Worm (Caenorhabditis elegans) whole organism, L2 larva: ENCODE data around the gene C08D8.7.

Experiments
- C34F6.9 ChIP-seq: fragments of 150-350 bp; optimal IDR thresholded peaks from 2 replicates; lab custom pipeline; 2014; ENCODE audit warnings: missing biosample characterization, missing genetic modification characterization
- F13H6.1 ChIP-seq: sonication (generic microtip); optimal IDR thresholded peaks from 2 replicates; lab custom pipeline; 2016; ENCODE audit warnings: missing genetic modification characterization, missing compliant biosample characterization
- R02D3.7 ChIP-seq: fragments of 150-350 bp; optimal IDR thresholded peaks from 2 replicates; lab custom pipeline; 2014; ENCODE audit warnings: missing biosample characterization, missing genetic modification characterization
- Y55F3AM.14 ChIP-seq: fragments of 200-800 bp; sonication (Bioruptor generic); optimal IDR thresholded peaks from 2 replicates; lab custom pipeline; 2018; ENCODE audit warnings: mild to moderate bottlenecking, missing genetic modification characterization, missing compliant biosample characterization
- ZK546.5 ChIP-seq: sonication (generic microtip); optimal IDR thresholded peaks from 2 replicates; lab custom pipeline; 2017; ENCODE audit warnings: missing biosample characterization, missing genetic modification characterization
- aly-2 ChIP-seq: fragments of 150-350 bp; optimal IDR thresholded peaks from 2 replicates; lab custom pipeline; 2014; ENCODE audit warnings: missing biosample characterization, missing genetic modification characterization
- ama-1 ChIP-seq: fragments of 150-350 bp; optimal IDR thresholded peaks from 2 replicates; lab custom pipeline; 2018; ENCODE audit warnings: inconsistent platforms
- blmp-1 ChIP-seq: sonication (generic microtip); optimal IDR thresholded peaks from 2 replicates; lab custom pipeline; 2017; ENCODE audit warnings: missing genetic modification characterization, mild to moderate bottlenecking, missing compliant biosample characterization, antibody characterized with exemption, moderate library complexity; ENCODE audit not compliant: insufficient read depth
- ceh-82 ChIP-seq: fragments of 150-350 bp; optimal IDR thresholded peaks from 2 replicates; lab custom pipeline; 2014; ENCODE audit warnings: missing biosample characterization, missing genetic modification characterization
- crh-2 ChIP-seq: sonication (generic microtip); optimal IDR thresholded peaks from 2 replicates; lab custom pipeline; 2017; ENCODE audit warnings: missing biosample characterization, missing genetic modification characterization
- egl-27 ChIP-seq: sonication (generic microtip); optimal IDR thresholded peaks from 3 replicates; lab custom pipeline; 2017; ENCODE audit warnings: missing biosample characterization, missing genetic modification reagents, missing genetic modification characterization
- elt-1 ChIP-seq: fragments of 150-350 bp; optimal IDR thresholded peaks from 2 replicates; lab custom pipeline; 2014; ENCODE audit warnings: missing biosample characterization, missing genetic modification characterization
- elt-3 ChIP-seq: sonication (generic microtip); optimal IDR thresholded peaks from 2 replicates; lab custom pipeline; 2017; ENCODE audit warnings: missing biosample characterization, missing genetic modification characterization
- gmeb-1 ChIP-seq: fragments of 150-350 bp; optimal IDR thresholded peaks from 2 replicates; lab custom pipeline; 2014; ENCODE audit warnings: missing biosample characterization, missing genetic modification characterization
- lin-13 ChIP-seq: fragments of 150-350 bp; optimal IDR thresholded peaks from 2 replicates; lab custom pipeline; 2014; ENCODE audit warnings: missing biosample characterization, missing genetic modification reagents, missing genetic modification characterization
- mbf-1 ChIP-seq: sonication (generic microtip); optimal IDR thresholded peaks from 2 replicates; lab custom pipeline; 2017; ENCODE audit warnings: missing biosample characterization, missing genetic modification characterization
- mdl-1 ChIP-seq, 2 experiments: fragments of 150-350 bp in 1 of 2; sonication (generic microtip) in 1 of 2; optimal IDR thresholded peaks; 2 replicates each; lab custom pipeline; 2017; ENCODE audit warnings: missing biosample characterization in 2 of 2, missing genetic modification characterization in 2 of 2
- nhr-11 ChIP-seq: fragments of 150-350 bp; optimal IDR thresholded peaks from 2 replicates; lab custom pipeline; 2014; ENCODE audit warnings: missing biosample characterization, missing genetic modification characterization
- nhr-12 ChIP-seq: fragments of 150-350 bp; optimal IDR thresholded peaks from 2 replicates; lab custom pipeline; 2014; ENCODE audit warnings: missing biosample characterization, missing genetic modification characterization
- nhr-129 ChIP-seq: fragments of 150-350 bp; optimal IDR thresholded peaks from 2 replicates; lab custom pipeline; 2014; ENCODE audit warnings: missing biosample characterization, missing genetic modification characterization
- nhr-21 ChIP-seq: fragments of 150-350 bp; optimal IDR thresholded peaks from 2 replicates; lab custom pipeline; 2014; ENCODE audit warnings: missing biosample characterization, missing genetic modification characterization
- nhr-23 ChIP-seq: fragments of 150-350 bp; optimal IDR thresholded peaks from 2 replicates; lab custom pipeline; 2014; ENCODE audit warnings: missing biosample characterization, missing genetic modification reagents, missing genetic modification characterization
- nhr-237 ChIP-seq: fragments of 150-350 bp; optimal IDR thresholded peaks from 2 replicates; lab custom pipeline; 2014; ENCODE audit warnings: missing biosample characterization, missing genetic modification characterization
- nhr-25 ChIP-seq: fragments of 150-350 bp; sonication (generic microtip); optimal IDR thresholded peaks from 3 replicates; lab custom pipeline; 2014; ENCODE audit warnings: missing biosample characterization, missing genetic modification characterization
- nhr-77 ChIP-seq: fragments of 150-350 bp; optimal IDR thresholded peaks from 2 replicates; lab custom pipeline; 2014; ENCODE audit warnings: missing biosample characterization, missing genetic modification characterization
- peb-1 ChIP-seq: fragments of 150-350 bp; optimal IDR thresholded peaks from 2 replicates; lab custom pipeline; 2014; ENCODE audit warnings: missing biosample characterization, missing genetic modification characterization
- sma-3 ChIP-seq: sonication (generic microtip); optimal IDR thresholded peaks from 2 replicates; lab custom pipeline; 2016; ENCODE audit warnings: missing genetic modification reagents, missing genetic modification characterization, missing compliant biosample characterization
- sma-9 ChIP-seq, 2 experiments: fragments of 150-350 bp in 1 of 2; sonication (generic microtip) in 1 of 2; optimal IDR thresholded peaks; 2 replicates each; lab custom pipeline; 2014 to 2016; ENCODE audit warnings: missing genetic modification characterization in 2 of 2, mild to moderate bottlenecking in 1 of 2, missing biosample characterization in 1 of 2, missing compliant biosample characterization in 1 of 2, missing genetic modification reagents in 1 of 2, moderate library complexity in 1 of 2
- snpc-4 ChIP-seq: fragments of 150-350 bp; optimal IDR thresholded peaks from 2 replicates; lab custom pipeline; 2014; ENCODE audit warnings: missing biosample characterization, missing genetic modification characterization
- unc-39 ChIP-seq: fragments of 150-350 bp; optimal IDR thresholded peaks from 2 replicates; lab custom pipeline; 2014; ENCODE audit warnings: missing biosample characterization, missing genetic modification characterization
- unc-55 ChIP-seq: fragments of 150-350 bp; sonication (generic microtip); optimal IDR thresholded peaks from 3 replicates; lab custom pipeline; 2014; ENCODE audit warnings: missing biosample characterization, missing genetic modification reagents, missing genetic modification characterization
- zag-1 ChIP-seq: fragments of 150-350 bp; optimal IDR thresholded peaks from 2 replicates; lab custom pipeline; 2014; ENCODE audit warnings: missing biosample characterization, missing genetic modification characterization
- ztf-1 ChIP-seq: fragments of 200-800 bp; sonication (Bioruptor generic); conservative IDR thresholded peaks from 2 replicates; pipeline ENCODE4 v1.3.6; 2022; ENCODE audit warnings: missing genetic modification characterization, missing compliant biosample characterization
- ztf-11 ChIP-seq: sonication (generic microtip); optimal IDR thresholded peaks from 2 replicates; lab custom pipeline; 2017; ENCODE audit warnings: missing biosample characterization, missing genetic modification characterization

The C08D8.7 gene

DNA sequence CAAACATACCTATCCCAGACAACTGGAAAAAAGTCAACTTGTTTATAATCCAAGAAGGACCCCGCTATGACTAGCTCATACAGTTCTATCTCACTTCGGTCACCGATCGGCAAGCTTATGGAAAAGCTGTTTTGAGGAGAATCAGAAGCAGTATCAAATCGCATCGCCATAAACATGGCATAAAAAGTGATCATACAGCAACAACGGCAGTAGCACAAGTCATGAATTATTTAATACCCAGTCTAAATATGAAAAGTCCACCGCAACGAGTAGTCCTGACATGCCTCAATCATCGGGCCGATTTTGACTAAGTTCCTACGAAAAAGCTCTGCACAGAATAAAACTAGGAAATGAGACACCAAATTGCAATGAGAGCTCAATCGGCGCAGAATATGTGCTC lies 17.5 kb upstream of the C08D8.7 start:
- TF ChIP-seq nhr-237 (tag; lab: Kevin White, UChicago) (no peak), aly-2 (tag; lab: Kevin White, UChicago) (no peak), sma-9 (GFP tag; optimal IDR thresholded peaks at IDR 0.05; lab: Kevin White, UChicago) (no peak), sma-9 (tag; optimal IDR thresholded peaks at IDR 0.05; lab: Kevin White, UChicago) (no peak), peb-1 (tag; lab: Kevin White, UChicago) (no peak), elt-3 (tag; lab: Kevin White, UChicago) (no peak), ztf-11 (tag; lab: Kevin White, UChicago) (no peak), ama-1 (lab: Kevin White, UChicago) (no peak), elt-1 (tag; lab: Kevin White, UChicago) (no peak), nhr-21 (tag; lab: Kevin White, UChicago) (no peak), lin-13 (no peak), nhr-25 (tag; lab: Kevin White, UChicago) (no peak), gmeb-1 (tag; lab: Kevin White, UChicago) (no peak), zag-1 (tag; lab: Kevin White, UChicago) (no peak), nhr-12 (tag; lab: Kevin White, UChicago) (no peak), nhr-77 (tag; lab: Kevin White, UChicago) (no peak), F13H6.1 (no peak), mbf-1 (tag; lab: Kevin White, UChicago) (no peak)

DNA sequence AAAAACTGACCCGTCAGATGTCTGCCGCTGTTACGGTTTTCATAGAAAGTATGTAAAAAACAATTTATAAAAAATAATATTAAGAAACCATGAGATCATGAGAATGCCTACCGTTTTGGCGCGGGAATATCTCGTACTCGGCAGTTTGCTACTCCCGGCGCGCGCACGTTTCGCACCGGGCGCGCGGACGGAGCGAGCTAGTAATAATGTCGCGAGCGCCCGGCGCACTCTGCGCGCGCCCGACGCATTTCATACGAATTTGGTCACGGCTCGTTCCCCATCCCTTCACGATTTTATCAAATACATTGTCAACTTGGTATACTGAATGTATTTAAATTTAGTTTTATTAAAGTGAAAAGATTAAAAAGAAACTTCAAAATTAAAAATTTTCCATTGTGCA lies 15.1 kb upstream of the C08D8.7 start:
- TF ChIP-seq sma-3 (GFP tag; lab: Kevin White, UChicago) (no peak), nhr-11 (tag; lab: Kevin White, UChicago) (no peak), unc-55 (GFP tag; lab: Kevin White, UChicago) (no peak), ceh-82 (tag; lab: Kevin White, UChicago) (no peak), unc-39 (no peak), crh-2 (tag; lab: Kevin White, UChicago) (no peak), elt-1 (tag; lab: Kevin White, UChicago) (no peak), ztf-1 (no peak), mbf-1 (tag; lab: Kevin White, UChicago) (no peak), nhr-12 (tag; lab: Kevin White, UChicago) (no peak), R02D3.7 (tag; lab: Kevin White, UChicago) (no peak), nhr-21 (tag; lab: Kevin White, UChicago) (no peak)

DNA sequence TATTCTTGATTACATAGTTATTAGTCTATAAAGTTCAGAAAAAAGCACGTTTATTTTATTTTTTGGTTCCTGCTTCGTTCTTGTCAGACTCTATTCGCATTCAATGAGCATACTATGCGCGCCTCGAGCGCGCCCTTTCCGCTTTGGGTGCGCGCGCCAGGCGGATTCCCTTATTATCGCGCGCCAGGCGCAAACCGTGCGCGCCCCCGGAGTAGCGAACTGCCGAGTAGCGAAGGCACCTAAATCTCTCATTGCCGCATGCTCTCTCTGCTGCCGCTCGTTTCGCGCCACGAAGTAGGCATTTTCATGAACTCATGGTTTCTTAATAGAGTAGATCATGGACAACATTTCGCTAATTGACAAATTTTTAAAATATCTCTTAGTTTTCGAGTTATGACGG lies 13.9 kb upstream of the C08D8.7 start:
- TF ChIP-seq snpc-4 (tag; lab: Kevin White, UChicago) = no peak
- no peak for TF ChIP-seq nhr-23 (tag; lab: Kevin White, UChicago)
- no peak for TF ChIP-seq gmeb-1 (tag; lab: Kevin White, UChicago)
- no peak for TF ChIP-seq blmp-1
- TF ChIP-seq crh-2 (tag; lab: Kevin White, UChicago) = no peak
- TF ChIP-seq sma-3 (GFP tag; lab: Kevin White, UChicago) = no peak
- no peak for TF ChIP-seq mdl-1 (tag; optimal IDR thresholded peaks at IDR 0.05; lab: Kevin White, UChicago)
- no peak for TF ChIP-seq ama-1 (lab: Kevin White, UChicago)
- TF ChIP-seq F13H6.1 = no peak
- no peak for TF ChIP-seq zag-1 (tag; lab: Kevin White, UChicago)
- no peak for TF ChIP-seq nhr-11 (tag; lab: Kevin White, UChicago)
- TF ChIP-seq egl-27 (tag; lab: Kevin White, UChicago) = no peak
- no peak for TF ChIP-seq R02D3.7 (tag; lab: Kevin White, UChicago)

DNA sequence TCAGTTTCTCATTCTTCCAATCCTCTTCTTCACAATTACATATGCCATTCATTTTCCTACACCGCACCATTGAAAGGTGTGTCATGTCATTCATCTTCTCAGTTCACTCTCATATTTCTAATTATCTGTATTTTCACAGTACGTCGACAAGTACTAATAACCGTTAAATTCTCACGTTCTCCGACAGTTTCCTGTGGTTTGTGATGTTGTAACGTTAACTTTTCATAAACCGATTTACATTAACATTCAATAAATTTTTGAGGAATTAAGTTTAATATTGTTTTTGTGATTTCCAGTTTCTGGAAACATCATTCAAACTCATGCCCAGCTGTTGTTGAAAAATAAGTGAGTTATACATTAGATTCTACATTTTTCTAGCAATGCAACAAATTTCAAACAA lies 6.7 kb upstream of the C08D8.7 start, which contains the start of gene tmd-2:
tmd-2 (plus strand) TSS at position 301 of the 400 bp plus-strand sequence.
- TF ChIP-seq egl-27 (tag; lab: Kevin White, UChicago) = no peak
- TF ChIP-seq, all 48 proteins: peak for 0

DNA sequence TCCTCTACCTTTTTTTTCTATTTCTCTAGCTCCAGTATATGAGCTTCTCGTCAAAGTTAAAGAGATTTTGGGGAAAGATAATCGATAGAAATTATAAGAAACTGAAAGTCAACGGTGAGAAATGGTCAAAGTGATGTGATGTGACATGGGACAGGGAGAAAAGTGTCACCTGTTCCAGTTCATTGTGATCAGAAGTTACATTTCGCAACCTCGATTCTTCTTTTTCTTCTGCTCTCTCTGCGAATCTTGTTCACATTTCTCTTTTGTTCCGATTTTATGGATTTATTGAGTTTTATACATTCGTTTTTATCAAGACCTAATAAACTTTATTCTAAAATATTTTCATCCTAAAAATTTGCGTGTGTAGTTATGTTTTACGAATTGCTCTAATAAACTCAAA lies 5.4 kb upstream of the C08D8.7 start:
- TF ChIP-seq C34F6.9 (peak; percentile 31), nhr-129 (tag; lab: Kevin White, UChicago) (peak; percentile 20), unc-55 (GFP tag; lab: Kevin White, UChicago) (no peak), blmp-1 (peak; percentile 31), nhr-11 (tag; lab: Kevin White, UChicago) (no peak), ZK546.5 (no peak), Y55F3AM.14 (GFP tag; lab: Kevin White, UChicago) (no peak), sma-9 (GFP tag; optimal IDR thresholded peaks at IDR 0.05; lab: Kevin White, UChicago) (peak; percentile 23), sma-9 (tag; optimal IDR thresholded peaks at IDR 0.05; lab: Kevin White, UChicago) (no peak)
